Worm (Caenorhabditis elegans): Measurements from ENCODE around the gene T26C11.8.
A peak's percentile ranks its signal among the peaks of the same experiment; 100 is the strongest.

Gene T26C11.8

ce11 chrX:1845493-1845892 is 15.0 kb upstream of the T26C11.8 start, which contains the start of gene T26C11.4:
Gene T26C11.4, minus strand, starts transcription at chrX:1845546.
- peak; percentile 0 for TF ChIP-seq sma-3 (GFP tag; optimal IDR thresholded peaks at IDR 0.05)
- TF ChIP-seq gmeb-1 (tag; optimal IDR thresholded peaks at IDR 0.05): peak; percentile 66
- peak; percentile 19 for TF ChIP-seq C34F6.9 (tag; optimal IDR thresholded peaks at IDR 0.05)
- no peak for TF ChIP-seq nhr-11 (tag; optimal IDR thresholded peaks at IDR 0.05)
- peak; percentile 26 for TF ChIP-seq unc-55 (GFP tag; optimal IDR thresholded peaks at IDR 0.05)
- no peak for TF ChIP-seq fos-1 (tag; optimal IDR thresholded peaks at IDR 0.05)
- no peak for TF ChIP-seq R02D3.7 (tag; optimal IDR thresholded peaks at IDR 0.05)
- TF ChIP-seq F13H6.1 (tag; optimal IDR thresholded peaks at IDR 0.05): peak; percentile 17

ce11 chrX:1847685-1848084 is 12.8 kb upstream of the T26C11.8 start:
- TF ChIP-seq nhr-23 (tag; optimal IDR thresholded peaks at IDR 0.05): no peak
- no peak for TF ChIP-seq nhr-21 (tag; optimal IDR thresholded peaks at IDR 0.05)
- TF ChIP-seq elt-3 (tag; optimal IDR thresholded peaks at IDR 0.05): no peak

- no peak for TF ChIP-seq nhr-21 (tag; optimal IDR thresholded peaks at IDR 0.05)
- TF ChIP-seq nhr-12 (tag; optimal IDR thresholded peaks at IDR 0.05): no peak
- TF ChIP-seq lin-13 (GFP tag; optimal IDR thresholded peaks at IDR 0.05): no peak
- no peak for TF ChIP-seq R02D3.7 (tag; optimal IDR thresholded peaks at IDR 0.05)
- no peak for TF ChIP-seq ztf-1 (GFP tag; conservative IDR thresholded peaks at IDR 0.05)
- TF ChIP-seq mab-5 (tag; optimal IDR thresholded peaks at IDR 0.05): no peak
- TF ChIP-seq ztf-4 (tag; optimal IDR thresholded peaks at IDR 0.05): no peak
- no peak for TF ChIP-seq gmeb-1 (tag; optimal IDR thresholded peaks at IDR 0.05)
- no peak for TF ChIP-seq Y55F3AM.14 (GFP tag; optimal IDR thresholded peaks at IDR 0.05)
- no peak for TF ChIP-seq aly-2 (tag; optimal IDR thresholded peaks at IDR 0.05)
- TF ChIP-seq mbf-1 (tag; optimal IDR thresholded peaks at IDR 0.05): no peak
- TF ChIP-seq nhr-237 (tag; optimal IDR thresholded peaks at IDR 0.05): no peak
- no peak for TF ChIP-seq nhr-11 (tag; optimal IDR thresholded peaks at IDR 0.05)
- TF ChIP-seq snpc-4 (tag; optimal IDR thresholded peaks at IDR 0.05): no peak
- TF ChIP-seq nhr-25 (tag; optimal IDR thresholded peaks at IDR 0.05): no peak
- no peak for TF ChIP-seq C34F6.9 (tag; optimal IDR thresholded peaks at IDR 0.05)
- TF ChIP-seq sem-4 (tag; optimal IDR thresholded peaks at IDR 0.05): no peak
- TF ChIP-seq ama-1 (optimal IDR thresholded peaks at IDR 0.05): no peak
- TF ChIP-seq lin-39 (tag; optimal IDR thresholded peaks at IDR 0.05): no peak
These were observed 11.9 kb upstream of the T26C11.8 start, which contains the start of gene ceh-41 for ce11 chrX:1848575-1848974. Gene ceh-41, minus strand, starts transcription at chrX:1848675.

- TF ChIP-seq ztf-1 (GFP tag; conservative IDR thresholded peaks at IDR 0.05) (0 out of 2 replicates have a peak, but pooled peaks have one; percentile 57), skn-1 (tag; optimal IDR thresholded peaks at IDR 0.05) (no peak), nhr-11 (tag; optimal IDR thresholded peaks at IDR 0.05) (no peak), mab-5 (tag; optimal IDR thresholded peaks at IDR 0.05) (no peak)
These were observed 10.0 kb upstream of the T26C11.8 start for ce11 chrX:1850525-1850924.

- TF ChIP-seq ztf-1 (GFP tag; conservative IDR thresholded peaks at IDR 0.05) (no peak), sma-3 (GFP tag; optimal IDR thresholded peaks at IDR 0.05) (no peak), unc-55 (GFP tag; optimal IDR thresholded peaks at IDR 0.05) (no peak), mbf-1 (tag; optimal IDR thresholded peaks at IDR 0.05) (no peak), elt-1 (tag; optimal IDR thresholded peaks at IDR 0.05) (no peak), ceh-16 (tag; optimal IDR thresholded peaks at IDR 0.05) (no peak), R02D3.7 (tag; optimal IDR thresholded peaks at IDR 0.05) (no peak), zag-1 (tag; optimal IDR thresholded peaks at IDR 0.05) (no peak)
These were observed 7.9 kb upstream of the T26C11.8 start, which contains the start of gene ceh-21 for ce11 chrX:1852636-1853035. Gene ceh-21, minus strand, starts transcription at chrX:1852736.

- TF ChIP-seq crh-2 (tag; optimal IDR thresholded peaks at IDR 0.05) (peak; percentile 25), blmp-1 (tag; optimal IDR thresholded peaks at IDR 0.05; ENCODE audit: insufficient read depth) (peak; percentile 22), ama-1 (optimal IDR thresholded peaks at IDR 0.05) (no peak), nhr-129 (tag; optimal IDR thresholded peaks at IDR 0.05) (peak; percentile 37), C34F6.9 (tag; optimal IDR thresholded peaks at IDR 0.05) (peak; percentile 56), gmeb-1 (tag; optimal IDR thresholded peaks at IDR 0.05) (peak; percentile 26), lsy-2 (tag; optimal IDR thresholded peaks at IDR 0.05) (peak in 1 of 2 experiments; percentile 46), unc-55 (GFP tag; optimal IDR thresholded peaks at IDR 0.05) (peak; percentile 61), unc-62 (GFP tag; optimal IDR thresholded peaks at IDR 0.05) (no peak)
These were observed 6.9 kb upstream of the T26C11.8 start, which contains the start of gene T26C11.9 for ce11 chrX:1853596-1853995. Gene T26C11.9, minus strand, starts transcription at chrX:1853849.
